Worm (Caenorhabditis elegans) whole organism, late embryonic: ENCODE measurements around the gene srw-119.

ENCODE experiments used
- K02D7.2 ChIP-seq: sonication (generic microtip); optimal IDR thresholded peaks from 2 replicates; lab custom pipeline; 2017; ENCODE audit warnings: mild to moderate bottlenecking, missing genetic modification characterization, missing compliant biosample characterization
- T23F11.4 ChIP-seq: fragments of 200-800 bp; sonication (Bioruptor generic); optimal IDR thresholded peaks from 2 replicates; lab custom pipeline; 2018; ENCODE audit warnings: mild to moderate bottlenecking, missing genetic modification characterization, missing compliant biosample characterization
- Y22D7AL.16 ChIP-seq: sonication (generic microtip); optimal IDR thresholded peaks from 2 replicates; lab custom pipeline; 2016; ENCODE audit warnings: missing genetic modification characterization, missing compliant biosample characterization
- ahr-1 ChIP-seq: sonication (generic microtip); optimal IDR thresholded peaks from 2 replicates; lab custom pipeline; 2016; ENCODE audit warnings: missing genetic modification characterization, missing compliant biosample characterization
- ama-1 ChIP-seq: fragments of 150-350 bp; optimal IDR thresholded peaks from 2 replicates; lab custom pipeline; 2014
- ceh-14 ChIP-seq: sonication (generic microtip); optimal IDR thresholded peaks from 2 replicates; lab custom pipeline; 2016; ENCODE audit warnings: missing genotype, missing genetic modification characterization, missing compliant biosample characterization
- ceh-18 ChIP-seq: sonication (generic microtip); optimal IDR thresholded peaks from 2 replicates; lab custom pipeline; 2016; ENCODE audit warnings: missing genetic modification characterization, missing compliant biosample characterization
- ceh-19 ChIP-seq: fragments of 200-800 bp; sonication (Bioruptor generic); optimal IDR thresholded peaks from 2 replicates; lab custom pipeline; 2018; ENCODE audit warnings: mild to moderate bottlenecking, missing genetic modification characterization, missing compliant biosample characterization
- ceh-22 ChIP-seq: sonication (generic microtip); optimal IDR thresholded peaks from 2 replicates; lab custom pipeline; 2017; ENCODE audit warnings: missing biosample characterization, missing genetic modification characterization
- ceh-24 ChIP-seq: sonication (generic microtip); optimal IDR thresholded peaks from 2 replicates; lab custom pipeline; 2016; ENCODE audit warnings: mild to moderate bottlenecking, missing genetic modification characterization, missing compliant biosample characterization
- ceh-30 ChIP-seq: fragments of 150-350 bp; optimal IDR thresholded peaks from 2 replicates; lab custom pipeline; 2014; ENCODE audit warnings: missing biosample characterization, missing genetic modification characterization
- ceh-31 ChIP-seq: sonication (generic microtip); optimal IDR thresholded peaks from 2 replicates; lab custom pipeline; 2016; ENCODE audit warnings: missing genetic modification characterization, missing compliant biosample characterization
- ceh-34 ChIP-seq: sonication (generic microtip); optimal IDR thresholded peaks from 2 replicates; lab custom pipeline; 2016; ENCODE audit warnings: mild to moderate bottlenecking, missing genetic modification characterization, missing compliant biosample characterization
- ceh-9 ChIP-seq: sonication (generic microtip); optimal IDR thresholded peaks from 2 replicates; lab custom pipeline; 2016; ENCODE audit warnings: mild to moderate bottlenecking, missing genetic modification characterization, inconsistent platforms, missing compliant biosample characterization
- dmd-4 ChIP-seq: sonication (generic microtip); optimal IDR thresholded peaks from 2 replicates; lab custom pipeline; 2016; ENCODE audit warnings: borderline replicate concordance, missing genetic modification characterization, missing compliant biosample characterization
- elt-2 ChIP-seq: sonication (generic microtip); optimal IDR thresholded peaks from 2 replicates; lab custom pipeline; 2016; ENCODE audit warnings: missing genetic modification reagents, missing genetic modification characterization, missing compliant biosample characterization
- ets-4 ChIP-seq: sonication (generic microtip); optimal IDR thresholded peaks from 2 replicates; lab custom pipeline; 2016; ENCODE audit warnings: missing genetic modification characterization, missing compliant biosample characterization
- eyg-1 ChIP-seq: sonication (generic microtip); optimal IDR thresholded peaks from 2 replicates; lab custom pipeline; 2016; ENCODE audit warnings: missing genotype, missing genetic modification characterization, missing compliant biosample characterization
- fax-1 ChIP-seq: sonication (generic microtip); optimal IDR thresholded peaks from 2 replicates; lab custom pipeline; 2016; ENCODE audit warnings: missing genotype, missing genetic modification characterization, missing compliant biosample characterization
- gmeb-2 ChIP-seq: sonication (generic microtip); optimal IDR thresholded peaks from 2 replicates; lab custom pipeline; 2016; ENCODE audit warnings: missing genetic modification characterization, inconsistent platforms, missing compliant biosample characterization
- hlh-13 ChIP-seq: fragments of 200-800 bp; sonication (Bioruptor generic); optimal IDR thresholded peaks from 2 replicates; lab custom pipeline; 2018; ENCODE audit warnings: mild to moderate bottlenecking, missing genetic modification characterization, missing compliant biosample characterization
- madf-2 ChIP-seq: sonication (generic microtip); optimal IDR thresholded peaks from 2 replicates; lab custom pipeline; 2017; ENCODE audit warnings: missing genetic modification characterization, missing compliant biosample characterization
- nfya-1 ChIP-seq: sonication (generic microtip); optimal IDR thresholded peaks from 2 replicates; lab custom pipeline; 2017; ENCODE audit warnings: missing genetic modification characterization, mild to moderate bottlenecking, missing compliant biosample characterization, antibody characterized with exemption, moderate library complexity
- nhr-232 ChIP-seq: sonication (generic microtip); optimal IDR thresholded peaks from 2 replicates; lab custom pipeline; 2016; ENCODE audit warnings: missing genetic modification characterization, missing compliant biosample characterization
- pag-3 ChIP-seq: sonication (generic microtip); optimal IDR thresholded peaks from 2 replicates; lab custom pipeline; 2016; ENCODE audit warnings: missing compliant biosample characterization, missing genetic modification characterization, borderline replicate concordance
- pat-9 ChIP-seq: fragments of 200-800 bp; sonication (Bioruptor generic); optimal IDR thresholded peaks from 2 replicates; lab custom pipeline; 2018; ENCODE audit warnings: mild to moderate bottlenecking, missing genetic modification characterization, moderate library complexity, missing compliant biosample characterization
- pha-2 ChIP-seq: sonication (generic microtip); optimal IDR thresholded peaks from 2 replicates; lab custom pipeline; 2017; ENCODE audit warnings: mild to moderate bottlenecking, missing genetic modification characterization, missing compliant biosample characterization
- pha-4 ChIP-seq: fragments of 150-350 bp; optimal IDR thresholded peaks from 2 replicates; lab custom pipeline; 2018; ENCODE audit warnings: missing biosample characterization, missing genetic modification reagents, missing genetic modification characterization
- pros-1 ChIP-seq: fragments of 150-350 bp; optimal IDR thresholded peaks from 2 replicates; lab custom pipeline; 2014; ENCODE audit warnings: missing biosample characterization, missing genetic modification reagents, missing genetic modification characterization
- ref-2 ChIP-seq: sonication (generic microtip); optimal IDR thresholded peaks from 2 replicates; lab custom pipeline; 2016; ENCODE audit warnings: missing genetic modification characterization, missing compliant biosample characterization
- rnt-1 ChIP-seq: sonication (generic microtip); optimal IDR thresholded peaks from 2 replicates; lab custom pipeline; 2016; ENCODE audit warnings: missing genetic modification characterization, missing compliant biosample characterization
- sox-2 ChIP-seq: fragments of 200-800 bp; sonication (Bioruptor generic); IDR thresholded peaks from 2 replicates; pipeline ENCODE4 v1.3.6; 2022; ENCODE audit warnings: missing genetic modification reagents, missing genetic modification characterization, missing compliant biosample characterization
- sox-4 ChIP-seq: sonication (generic microtip); optimal IDR thresholded peaks from 2 replicates; lab custom pipeline; 2017; ENCODE audit warnings: mild to moderate bottlenecking, missing genetic modification characterization, inconsistent platforms, missing compliant biosample characterization
- tbx-2 ChIP-seq: sonication (generic microtip); optimal IDR thresholded peaks from 2 replicates; lab custom pipeline; 2016; ENCODE audit warnings: missing genetic modification characterization, missing compliant biosample characterization
- ttx-3 ChIP-seq: sonication (generic microtip); optimal IDR thresholded peaks from 2 replicates; lab custom pipeline; 2016; ENCODE audit warnings: missing genetic modification reagents, missing genetic modification characterization, missing compliant biosample characterization
- unc-42 ChIP-seq: sonication (generic microtip); optimal IDR thresholded peaks from 2 replicates; lab custom pipeline; 2016; ENCODE audit warnings: missing genotype, missing genetic modification characterization, missing compliant biosample characterization
- unc-86 ChIP-seq: sonication (generic microtip); optimal IDR thresholded peaks from 2 replicates; lab custom pipeline; 2016; ENCODE audit warnings: missing genetic modification characterization, missing compliant biosample characterization
- zip-5 ChIP-seq: sonication (generic microtip); optimal IDR thresholded peaks from 2 replicates; lab custom pipeline; 2016; ENCODE audit warnings: missing genetic modification characterization, missing compliant biosample characterization

srw-119 gene

DNA sequence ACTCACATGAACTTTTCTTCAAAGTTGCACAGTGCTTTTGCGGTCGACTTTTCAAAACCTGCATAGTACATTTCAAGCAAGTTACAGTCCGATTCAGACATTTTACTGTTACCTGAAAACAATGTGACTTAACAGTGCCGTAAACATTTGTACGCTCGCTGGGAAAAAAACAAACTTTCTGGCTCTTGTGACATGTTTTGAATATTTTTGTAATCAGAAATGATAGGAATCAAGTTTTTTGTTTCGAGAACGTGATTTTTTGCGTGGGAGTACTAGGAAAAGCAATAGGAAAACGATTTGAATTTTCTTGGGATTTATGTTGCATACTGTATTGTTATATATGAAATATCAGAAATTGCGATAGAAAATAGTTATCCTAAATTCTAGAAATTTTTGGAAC, 3.5 kb downstream of the srw-119 start, which contains the start of gene srw-120:
Gene srw-120, minus strand, starts transcription at position 101 of the 400 bp plus-strand sequence.
- no peak for TF ChIP-seq ceh-31 (tag; lab: Kevin White, UChicago)
- no peak for TF ChIP-seq pha-4
- no peak for TF ChIP-seq ets-4 (tag; lab: Kevin White, UChicago)
- no peak for TF ChIP-seq gmeb-2
- no peak for TF ChIP-seq T23F11.4 (GFP tag; lab: Kevin White, UChicago)
- no peak for TF ChIP-seq unc-86 (tag; lab: Kevin White, UChicago)
- TF ChIP-seq pag-3 (tag; lab: Kevin White, UChicago): no peak
- TF ChIP-seq madf-2 (tag; lab: Kevin White, UChicago): no peak
- TF ChIP-seq ceh-19 (GFP tag; lab: Kevin White, UChicago): no peak
- no peak for TF ChIP-seq pat-9 (tag; lab: Kevin White, UChicago)
- TF ChIP-seq, all 69 proteins: peak for 0

DNA sequence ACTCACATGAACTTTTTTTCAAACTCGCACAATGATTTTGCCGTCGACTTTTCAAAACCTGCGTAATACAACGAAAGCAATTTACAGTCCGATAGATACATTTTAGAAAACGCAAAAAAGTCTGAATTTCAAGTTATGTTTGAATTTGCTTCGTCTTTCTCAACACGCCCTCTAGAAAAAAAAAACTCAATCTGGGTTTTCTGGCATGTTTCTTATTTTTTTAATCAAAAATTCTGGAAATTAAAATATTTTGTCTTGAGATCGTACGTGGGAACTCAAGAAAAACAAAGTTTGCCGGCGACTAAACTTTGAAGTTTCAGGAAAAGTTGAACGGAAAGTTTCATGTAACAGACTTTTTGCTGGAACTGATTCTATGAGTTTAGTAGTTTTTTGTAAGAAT, 5.8 kb downstream of the srw-119 start, which contains the start of gene srw-115:
Gene srw-115, minus strand, starts transcription at position 101 of the 400 bp plus-strand sequence.
- TF ChIP-seq zip-5 (no peak), elt-2 (no peak), ceh-18 (tag; lab: Kevin White, UChicago) (no peak), pag-3 (tag; lab: Kevin White, UChicago) (no peak), eyg-1 (no peak), rnt-1 (tag; lab: Kevin White, UChicago) (no peak), fax-1 (tag; lab: Kevin White, UChicago) (no peak), ref-2 (tag; lab: Kevin White, UChicago) (no peak), ceh-30 (no peak), ceh-14 (no peak)

DNA sequence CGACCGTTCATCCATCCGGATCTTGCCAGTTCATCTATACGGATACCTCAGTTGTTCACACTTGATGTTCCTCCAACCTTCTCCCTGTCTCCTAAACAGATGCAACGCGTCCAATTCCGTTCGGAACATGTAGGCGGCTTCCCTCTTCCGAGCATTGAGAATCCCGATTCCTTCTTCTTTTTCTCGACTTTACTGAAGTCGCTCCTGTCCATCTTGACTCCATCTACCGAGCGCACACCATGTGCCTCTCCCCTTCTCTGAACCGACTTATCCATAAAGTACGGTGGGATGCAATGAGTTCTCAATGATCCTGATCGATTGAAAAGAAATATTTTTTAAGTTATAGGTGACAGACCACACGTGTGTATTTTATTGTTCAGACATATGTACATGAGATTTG, 7.6 kb downstream of the srw-119 start:
- TF ChIP-seq ama-1 (lab: Kevin White, UChicago) (no peak), pros-1 (tag; lab: Kevin White, UChicago) (no peak), ceh-24 (no peak), pha-2 (no peak), nfya-1 (no peak), elt-2 (no peak), unc-42 (no peak), ceh-9 (no peak), pat-9 (tag; lab: Kevin White, UChicago) (no peak), nhr-232 (no peak), madf-2 (tag; lab: Kevin White, UChicago) (no peak)

DNA sequence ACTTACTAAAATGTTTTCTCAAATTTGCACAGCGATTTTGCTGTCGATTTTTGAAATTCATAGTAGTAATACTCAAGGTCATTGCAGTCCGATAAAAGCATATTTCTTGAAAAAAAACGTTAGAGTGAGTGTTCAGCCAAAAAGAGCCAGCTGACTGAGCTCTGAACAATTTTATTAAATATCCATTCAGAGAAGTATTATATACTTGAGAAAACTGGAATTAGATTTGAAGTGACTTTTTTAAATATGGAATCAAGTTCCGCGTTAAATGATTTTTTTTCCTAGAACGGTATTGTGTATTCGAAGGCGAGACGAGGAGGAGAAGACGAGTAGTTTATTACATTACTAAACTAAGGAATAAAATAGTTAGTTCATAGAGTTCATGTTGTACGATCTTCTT, 8.2 kb downstream of the srw-119 start, which contains the start of gene srw-121:
Gene srw-121, minus strand, starts transcription at position 101 of the 400 bp plus-strand sequence.
- no peak for TF ChIP-seq dmd-4 (tag; lab: Kevin White, UChicago)
- no peak for TF ChIP-seq ceh-31 (tag; lab: Kevin White, UChicago)
- no peak for TF ChIP-seq ceh-19 (GFP tag; lab: Kevin White, UChicago)
- no peak for TF ChIP-seq ref-2 (tag; lab: Kevin White, UChicago)
- TF ChIP-seq pat-9 (tag; lab: Kevin White, UChicago): no peak
- TF ChIP-seq T23F11.4 (GFP tag; lab: Kevin White, UChicago): no peak
- no peak for TF ChIP-seq sox-4
- no peak for TF ChIP-seq hlh-13 (GFP tag; lab: Kevin White, UChicago)
- TF ChIP-seq sox-2: no peak
- TF ChIP-seq rnt-1 (tag; lab: Kevin White, UChicago): no peak
- no peak for TF ChIP-seq K02D7.2 (tag; lab: Kevin White, UChicago)
- TF ChIP-seq nfya-1: no peak
- no peak for TF ChIP-seq ahr-1
- no peak for TF ChIP-seq elt-2
- no peak for TF ChIP-seq tbx-2 (tag; lab: Kevin White, UChicago)
- TF ChIP-seq ttx-3 (tag; lab: Kevin White, UChicago): no peak
- no peak for TF ChIP-seq ceh-34 (tag; lab: Kevin White, UChicago)
- TF ChIP-seq ceh-22 (tag; lab: Kevin White, UChicago): no peak
- no peak for TF ChIP-seq Y22D7AL.16 (tag; lab: Kevin White, UChicago)
- TF ChIP-seq ceh-18 (tag; lab: Kevin White, UChicago): no peak
- TF ChIP-seq, all 69 proteins: peak for 0
